Worm (Caenorhabditis elegans): ENCODE results near the gene F56F10.2.

ce11 chrX:876935-877334 is 17.5 kb downstream of the F56F10.2 start, which contains the start of gene ZC13.1:
- peak; percentile 92 for TF ChIP-seq blmp-1 (tag; optimal IDR thresholded peaks at IDR 0.05; ENCODE audit: insufficient read depth)
- no peak for TF ChIP-seq ztf-4 (tag; optimal IDR thresholded peaks at IDR 0.05)
- no peak for TF ChIP-seq nhr-237 (tag; optimal IDR thresholded peaks at IDR 0.05)
- no peak for TF ChIP-seq ZK546.5 (tag; optimal IDR thresholded peaks at IDR 0.05)
